Worm (Caenorhabditis elegans) whole organism, L3 larva: Measurements from ENCODE around the gene C16D2.1.

Experiments
- R02D3.7 ChIP-seq: fragments of 150-350 bp; optimal IDR thresholded peaks from 2 replicates; lab custom pipeline; 2014; ENCODE audit warnings: missing biosample characterization, missing genetic modification characterization
- ZK546.5 ChIP-seq: sonication (generic microtip); optimal IDR thresholded peaks from 2 replicates; lab custom pipeline; 2017; ENCODE audit warnings: missing biosample characterization, missing genetic modification characterization
- aly-2 ChIP-seq: fragments of 150-350 bp; optimal IDR thresholded peaks from 2 replicates; lab custom pipeline; 2014; ENCODE audit warnings: missing biosample characterization, missing genetic modification characterization
- ceh-16 ChIP-seq: sonication (generic microtip); optimal IDR thresholded peaks from 2 replicates; lab custom pipeline; 2017; ENCODE audit warnings: missing biosample characterization, missing genetic modification characterization
- ceh-28 ChIP-seq: fragments of 150-350 bp; optimal IDR thresholded peaks from 2 replicates; lab custom pipeline; 2014; ENCODE audit warnings: missing biosample characterization, missing genetic modification reagents, missing genetic modification characterization
- ceh-82 ChIP-seq: fragments of 150-350 bp; optimal IDR thresholded peaks from 2 replicates; lab custom pipeline; 2014; ENCODE audit warnings: missing biosample characterization, missing genetic modification characterization
- daf-12 ChIP-seq: fragments of 150-350 bp; optimal IDR thresholded peaks from 2 replicates; lab custom pipeline; 2014; ENCODE audit warnings: missing biosample characterization, missing genetic modification reagents, missing genetic modification characterization
- egl-5 ChIP-seq: fragments of 150-350 bp; optimal IDR thresholded peaks from 2 replicates; lab custom pipeline; 2017; ENCODE audit warnings: missing biosample characterization, missing genetic modification reagents, missing genetic modification characterization, inconsistent platforms
- elt-1 ChIP-seq: fragments of 150-350 bp; optimal IDR thresholded peaks from 2 replicates; lab custom pipeline; 2014; ENCODE audit warnings: missing biosample characterization, missing genetic modification characterization
- elt-2 ChIP-seq: sonication (generic microtip); optimal IDR thresholded peaks from 2 replicates; lab custom pipeline; 2016; ENCODE audit warnings: missing genetic modification reagents, mild to moderate bottlenecking, missing genetic modification characterization, missing compliant biosample characterization
- elt-3 ChIP-seq, 3 experiments: fragments of 150-350 bp in 1 of 3; sonication (generic microtip) in 2 of 3; optimal IDR thresholded peaks; 2 replicates in 2 of 3; 4 replicates in 1 of 3; lab custom pipeline; 2014 to 2017; ENCODE audit warnings: missing biosample characterization in 3 of 3, missing genetic modification characterization in 3 of 3
- fkh-10 ChIP-seq: sonication (generic microtip); optimal IDR thresholded peaks from 2 replicates; lab custom pipeline; 2017; ENCODE audit warnings: missing biosample characterization, missing genetic modification reagents, missing genetic modification characterization
- fkh-2 ChIP-seq: fragments of 150-350 bp; optimal IDR thresholded peaks from 2 replicates; lab custom pipeline; 2014; ENCODE audit warnings: missing biosample characterization, missing genetic modification reagents, missing genetic modification characterization
- fos-1 ChIP-seq: fragments of 150-350 bp; optimal IDR thresholded peaks from 2 replicates; lab custom pipeline; 2014; ENCODE audit warnings: missing biosample characterization, missing genetic modification characterization
- hmg-11 ChIP-seq: sonication (generic microtip); optimal IDR thresholded peaks from 2 replicates; lab custom pipeline; 2016; ENCODE audit warnings: missing genetic modification characterization, missing compliant biosample characterization
- lin-15B ChIP-seq: fragments of 150-350 bp; optimal IDR thresholded peaks from 2 replicates; lab custom pipeline; 2014; ENCODE audit warnings: missing biosample characterization, missing genetic modification characterization
- lsy-12 ChIP-seq: sonication (generic microtip); optimal IDR thresholded peaks from 2 replicates; lab custom pipeline; 2016; ENCODE audit warnings: mild to moderate bottlenecking, missing genetic modification characterization, missing compliant biosample characterization
- mdl-1 ChIP-seq: fragments of 150-350 bp; optimal IDR thresholded peaks from 2 replicates; lab custom pipeline; 2014; ENCODE audit warnings: missing biosample characterization, missing genetic modification characterization
- mml-1 ChIP-seq: fragments of 150-350 bp; sonication (generic microtip); optimal IDR thresholded peaks from 3 replicates; lab custom pipeline; 2014; ENCODE audit warnings: missing biosample characterization, missing genetic modification characterization
- nfya-1 ChIP-seq: sonication (generic microtip); optimal IDR thresholded peaks from 2 replicates; lab custom pipeline; 2017; ENCODE audit warnings: missing genetic modification characterization, mild to moderate bottlenecking, missing compliant biosample characterization, antibody characterized with exemption, moderate library complexity; ENCODE audit not compliant: insufficient read depth
- nhr-11 ChIP-seq: fragments of 150-350 bp; optimal IDR thresholded peaks from 2 replicates; lab custom pipeline; 2014; ENCODE audit warnings: missing biosample characterization, missing genetic modification characterization
- nhr-23 ChIP-seq: fragments of 150-350 bp; optimal IDR thresholded peaks from 2 replicates; lab custom pipeline; 2014; ENCODE audit warnings: missing biosample characterization, missing genetic modification reagents, missing genetic modification characterization
- nhr-28 ChIP-seq: fragments of 150-350 bp; optimal IDR thresholded peaks from 2 replicates; lab custom pipeline; 2014; ENCODE audit warnings: missing biosample characterization, missing genetic modification characterization
- nhr-77 ChIP-seq: fragments of 150-350 bp; optimal IDR thresholded peaks from 2 replicates; lab custom pipeline; 2014; ENCODE audit warnings: missing biosample characterization, missing genetic modification characterization
- pqm-1 ChIP-seq: fragments of 150-350 bp; optimal IDR thresholded peaks from 2 replicates; lab custom pipeline; 2017; ENCODE audit warnings: missing biosample characterization, missing genetic modification characterization, inconsistent platforms
- sea-2 ChIP-seq: fragments of 150-350 bp; sonication (generic microtip); optimal IDR thresholded peaks from 4 replicates; lab custom pipeline; 2014; ENCODE audit warnings: missing biosample characterization, missing genetic modification reagents, missing genetic modification characterization
- skn-1 ChIP-seq: fragments of 150-350 bp; optimal IDR thresholded peaks from 2 replicates; lab custom pipeline; 2014; ENCODE audit warnings: missing biosample characterization, missing genetic modification characterization
- snpc-4 ChIP-seq: fragments of 150-350 bp; optimal IDR thresholded peaks from 2 replicates; lab custom pipeline; 2014; ENCODE audit warnings: missing biosample characterization, missing genetic modification characterization
- tbx-2 ChIP-seq: sonication (generic microtip); optimal IDR thresholded peaks from 2 replicates; lab custom pipeline; 2016; ENCODE audit warnings: mild to moderate bottlenecking, missing genetic modification characterization, missing compliant biosample characterization
- unc-39 ChIP-seq: sonication (generic microtip); optimal IDR thresholded peaks from 4 replicates; lab custom pipeline; 2017; ENCODE audit warnings: missing biosample characterization, missing genetic modification characterization
- unc-62 ChIP-seq: fragments of 150-350 bp; sonication (generic microtip); optimal IDR thresholded peaks from 4 replicates; lab custom pipeline; 2014; ENCODE audit warnings: missing biosample characterization, missing genetic modification reagents, missing genetic modification characterization
- ztf-11 ChIP-seq: fragments of 150-350 bp; optimal IDR thresholded peaks from 2 replicates; lab custom pipeline; 2014; ENCODE audit warnings: missing biosample characterization, missing genetic modification characterization

Gene C16D2.1

ce11 chrII:9143795-9144194 lies 12.3 kb downstream of the C16D2.1 start:
- TF ChIP-seq skn-1 (tag; lab: Kevin White, UChicago) (no peak), ceh-16 (tag; lab: Kevin White, UChicago) (no peak), nfya-1 (tag; lab: Kevin White, UChicago) (no peak), nhr-11 (tag; lab: Kevin White, UChicago) (no peak), lsy-12 (no peak), sea-2 (GFP tag; lab: Kevin White, UChicago) (no peak), ztf-11 (tag; lab: Kevin White, UChicago) (no peak), nhr-77 (no peak), nhr-23 (tag; lab: Kevin White, UChicago) (no peak), pqm-1 (tag; lab: Kevin White, UChicago) (no peak), elt-3 (tag; optimal IDR thresholded peaks at IDR 0.05; lab: Kevin White, UChicago) (no peak), R02D3.7 (tag; lab: Kevin White, UChicago) (no peak), unc-39 (tag; lab: Kevin White, UChicago) (no peak)

DNA sequence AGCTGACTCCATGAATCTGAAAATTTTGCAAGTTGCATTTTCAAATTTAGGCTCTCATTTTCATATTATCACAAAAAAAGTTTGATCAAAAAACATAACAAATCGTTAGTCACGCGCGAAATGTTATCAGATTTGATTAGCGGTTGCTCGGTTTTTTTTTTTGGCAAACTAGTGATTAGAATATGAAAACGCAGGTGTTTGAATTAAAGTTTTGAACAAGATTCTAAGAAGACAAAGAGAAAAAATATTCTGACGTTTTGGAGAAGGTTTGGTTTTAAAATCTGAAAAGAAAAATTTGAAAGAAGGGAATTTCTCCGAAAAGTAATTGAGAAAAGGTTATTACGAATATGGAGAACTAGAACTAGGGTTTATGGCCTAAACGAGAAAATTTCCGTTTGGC lies 12.9 kb downstream of the C16D2.1 start:
- TF ChIP-seq pqm-1 (tag; lab: Kevin White, UChicago) (no peak), lsy-12 (no peak), elt-1 (tag; lab: Kevin White, UChicago) (no peak), skn-1 (tag; lab: Kevin White, UChicago) (no peak), fos-1 (tag; lab: Kevin White, UChicago) (no peak), hmg-11 (tag; lab: Kevin White, UChicago) (no peak), unc-62 (no peak), daf-12 (no peak), nfya-1 (tag; lab: Kevin White, UChicago) (no peak), elt-2 (tag; lab: Kevin White, UChicago) (no peak), R02D3.7 (tag; lab: Kevin White, UChicago) (no peak), ZK546.5 (tag; lab: Kevin White, UChicago) (no peak)

ce11 chrII:9145961-9146360 lies 14.5 kb downstream of the C16D2.1 start, which contains the start of gene W07A12.4:
Gene W07A12.4 (plus strand): TSS chrII:9146261.
- TF ChIP-seq ceh-16 (tag; lab: Kevin White, UChicago) (no peak), egl-5 (tag; lab: Kevin White, UChicago) (no peak), nfya-1 (tag; lab: Kevin White, UChicago) (no peak), fkh-2 (tag; lab: Kevin White, UChicago) (no peak), snpc-4 (tag; lab: Kevin White, UChicago) (no peak), R02D3.7 (tag; lab: Kevin White, UChicago) (no peak), nhr-28 (tag; lab: Kevin White, UChicago) (no peak), sea-2 (GFP tag; lab: Kevin White, UChicago) (no peak), lin-15B (tag; lab: Kevin White, UChicago) (no peak), tbx-2 (tag; lab: Kevin White, UChicago) (no peak), skn-1 (tag; lab: Kevin White, UChicago) (no peak), nhr-11 (tag; lab: Kevin White, UChicago) (no peak), unc-62 (no peak)

DNA sequence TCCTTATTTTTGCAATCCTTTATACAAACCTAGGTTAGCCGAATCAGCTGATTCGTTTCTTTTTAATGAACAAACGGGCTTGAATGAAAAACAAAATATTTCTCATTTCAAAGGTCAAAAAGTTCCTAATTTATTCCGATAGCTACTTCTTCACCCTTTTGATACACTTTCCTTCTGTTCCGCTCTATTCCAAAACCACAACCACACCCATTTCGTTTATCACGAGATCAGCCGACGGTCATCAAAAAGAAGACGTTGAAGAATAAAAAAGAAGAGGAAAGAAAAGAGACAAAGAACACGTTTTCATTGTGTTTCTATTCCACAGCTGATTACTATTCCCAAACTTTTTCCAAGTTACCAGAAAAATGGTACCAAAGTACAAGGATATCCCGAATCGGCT lies 16.6 kb downstream of the C16D2.1 start:
- TF ChIP-seq fkh-10 (GFP tag; lab: Kevin White, UChicago) (no peak), fos-1 (tag; lab: Kevin White, UChicago) (no peak), nhr-28 (tag; lab: Kevin White, UChicago) (no peak)

DNA sequence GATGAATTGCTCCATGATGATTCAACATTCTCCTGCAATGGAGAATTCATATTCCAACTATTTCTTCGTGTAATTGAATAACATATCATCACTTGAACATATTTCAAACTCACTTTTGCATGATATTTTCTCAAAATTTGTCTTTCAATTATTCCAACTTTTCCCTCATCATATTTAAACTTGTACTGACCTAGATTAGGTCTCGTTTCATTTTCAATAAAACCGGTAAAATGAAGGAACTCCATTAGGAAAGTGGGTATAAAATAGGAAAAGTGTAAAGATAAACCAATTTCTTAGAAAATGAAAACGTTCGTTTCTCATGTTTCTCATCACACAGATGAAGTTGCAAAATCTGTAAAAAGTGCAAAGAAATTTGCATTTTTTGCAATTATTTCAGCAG lies 20.8 kb downstream of the C16D2.1 start, which contains the start of gene col-78:
Gene col-78 (plus strand): TSS at position 301 of the 400 bp plus-strand sequence.
- TF ChIP-seq unc-39 (tag; lab: Kevin White, UChicago), result no peak
- no peak for TF ChIP-seq sea-2 (GFP tag; lab: Kevin White, UChicago)
- TF ChIP-seq mml-1 (tag; lab: Kevin White, UChicago), result no peak
- TF ChIP-seq nhr-28 (tag; lab: Kevin White, UChicago), result no peak
- no peak for TF ChIP-seq fos-1 (tag; lab: Kevin White, UChicago)
- no peak for TF ChIP-seq fkh-2 (tag; lab: Kevin White, UChicago)
- no peak for TF ChIP-seq hmg-11 (tag; lab: Kevin White, UChicago)
- TF ChIP-seq elt-1 (tag; lab: Kevin White, UChicago), result no peak
- no peak for TF ChIP-seq unc-62
- TF ChIP-seq ceh-28 (tag; lab: Kevin White, UChicago), result no peak
- TF ChIP-seq lin-15B (tag; lab: Kevin White, UChicago), result no peak
- TF ChIP-seq snpc-4 (tag; lab: Kevin White, UChicago), result no peak
- no peak for TF ChIP-seq ceh-16 (tag; lab: Kevin White, UChicago)
- no peak for TF ChIP-seq ceh-82
- no peak for TF ChIP-seq mdl-1
- no peak for TF ChIP-seq elt-2 (tag; lab: Kevin White, UChicago)
- TF ChIP-seq aly-2 (tag; lab: Kevin White, UChicago), result no peak
